Fruit fly (Drosophila melanogaster) whole organism, embryonic: Measurements from ENCODE around the gene CG6066.

Source experiments
- CG10209 ChIP-seq: fragments of 200-800 bp; sonication (Bioruptor generic); optimal IDR thresholded peaks from 3 replicates; lab custom pipeline; 2017; ENCODE audit warnings: missing biosample characterization, mild to moderate bottlenecking, missing genetic modification characterization, missing genetic modification reagents
- CG12071 ChIP-seq: fragments of 200-800 bp; sonication (Bioruptor generic); optimal IDR thresholded peaks from 3 replicates; lab custom pipeline; 2018; ENCODE audit warnings: missing biosample characterization, mild to moderate bottlenecking, missing genetic modification characterization
- CG17385 ChIP-seq: fragments of 200-800 bp; sonication (Bioruptor generic); optimal IDR thresholded peaks from 3 replicates; lab custom pipeline; 2018; ENCODE audit warnings: missing biosample characterization, mild to moderate bottlenecking, missing genetic modification characterization
- CG4404 ChIP-seq: fragments of 200-800 bp; sonication (Bioruptor generic); IDR thresholded peaks from 2 replicates; pipeline ENCODE4 v1.3.6; 2022; ENCODE audit warnings: missing biosample characterization, missing genetic modification characterization
- CG6254 ChIP-seq: fragments of 200-800 bp; sonication (Bioruptor generic); optimal IDR thresholded peaks from 3 replicates; lab custom pipeline; 2017; ENCODE audit warnings: mild to moderate bottlenecking, missing biosample characterization, missing genetic modification reagents, missing genetic modification characterization
- Hmr ChIP-seq: fragments of 200-800 bp; sonication (Bioruptor generic); optimal IDR thresholded peaks from 3 replicates; lab custom pipeline; 2017; ENCODE audit warnings: mild to moderate bottlenecking, missing biosample characterization, missing genetic modification reagents, missing genetic modification characterization
- Nf-YA ChIP-seq: fragments of 200-800 bp; sonication (Bioruptor generic); IDR thresholded peaks from 2 replicates; pipeline ENCODE4 v1.3.6; 2022; ENCODE audit warnings: missing biosample characterization, missing genetic modification characterization
- Sox102F ChIP-seq: fragments of 200-800 bp; sonication (Bioruptor generic); optimal IDR thresholded peaks from 2 replicates; lab custom pipeline; 2018; ENCODE audit warnings: missing biosample characterization, mild to moderate bottlenecking, missing genetic modification characterization, moderate library complexity
- ewg ChIP-seq: fragments of 200-800 bp; sonication (Bioruptor generic); optimal IDR thresholded peaks from 3 replicates; lab custom pipeline; 2017; ENCODE audit warnings: mild to moderate bottlenecking, missing biosample characterization, missing genetic modification reagents, missing genetic modification characterization
- fd64A ChIP-seq: fragments of 200-800 bp; sonication (Bioruptor generic); optimal IDR thresholded peaks from 3 replicates; lab custom pipeline; 2018; ENCODE audit warnings: missing biosample characterization, mild to moderate bottlenecking, missing genetic modification characterization

The CG6066 gene

DNA sequence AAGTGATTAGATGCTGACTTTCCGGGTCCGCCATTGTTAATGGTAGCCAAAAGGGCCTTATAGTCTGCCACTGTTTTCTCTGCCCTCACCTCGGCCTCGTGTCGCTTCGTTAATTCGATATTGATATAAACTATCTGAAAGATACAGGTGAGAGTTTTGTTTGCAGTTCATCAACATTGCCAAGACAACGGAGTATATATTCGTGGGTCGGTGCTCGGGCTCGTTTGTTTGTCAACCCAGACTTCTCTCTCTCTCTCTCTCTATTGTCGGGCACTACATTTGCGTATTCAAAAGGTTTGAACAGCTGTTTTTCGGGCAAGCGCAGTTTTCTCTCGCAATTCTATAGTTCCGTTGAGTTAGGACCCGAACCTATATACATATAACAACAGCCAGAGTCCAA, 49.1 kb downstream of the CG6066 start (continued):
- TF ChIP-seq CG6254 = no peak
- TF ChIP-seq CG10209 = peak; percentile 1
- peak; percentile 50 for TF ChIP-seq Hmr
- TF ChIP-seq Nf-YA (GFP tag; lab: Robert Waterston, UW) = no peak
- no peak for TF ChIP-seq CG4404 (GFP tag; lab: Robert Waterston, UW)
- TF ChIP-seq ewg (GFP tag; lab: Kevin White, UChicago) = peak; percentile 54
- TF ChIP-seq CG12071 (GFP tag; lab: Kevin White, UChicago) = peak; percentile 24
- TF ChIP-seq Sox102F (GFP tag; lab: Kevin White, UChicago) = peak; percentile 10
- peak; percentile 7 for TF ChIP-seq CG17385 (GFP tag; lab: Kevin White, UChicago)
- peak; percentile 50 for TF ChIP-seq fd64A
